Worm (Caenorhabditis elegans) whole organism, L4 larva: ENCODE data around the gene F28E10.4.
A peak's percentile ranks its signal among the peaks of the same experiment; 100 is the strongest.

Experiments used
- F26F4.8 ChIP-seq: fragments of 200-800 bp; sonication (Bioruptor generic); conservative IDR thresholded peaks from 2 replicates; pipeline ENCODE4 v1.3.6; 2022; ENCODE audit warnings: missing genetic modification characterization, missing compliant biosample characterization
- F44E2.7 ChIP-seq: fragments of 200-800 bp; sonication (Bioruptor generic); IDR thresholded peaks from 2 replicates; pipeline ENCODE4 v2.1.2; 2022; ENCODE audit warnings: missing genetic modification characterization, missing compliant biosample characterization
- F49E8.2 ChIP-seq: sonication (generic microtip); optimal IDR thresholded peaks from 2 replicates; lab custom pipeline; 2016; ENCODE audit warnings: missing compliant biosample characterization, mild to moderate bottlenecking, missing genetic modification characterization, borderline replicate concordance
- T20F7.1 ChIP-seq: fragments of 200-800 bp; sonication (Bioruptor generic); optimal IDR thresholded peaks from 2 replicates; lab custom pipeline; 2018; ENCODE audit warnings: mild to moderate bottlenecking, missing genetic modification characterization, missing compliant biosample characterization
- Y75B8A.6 ChIP-seq: fragments of 200-800 bp; sonication (Bioruptor generic); IDR thresholded peaks from 2 replicates; pipeline ENCODE4 v1.3.6; 2022; ENCODE audit warnings: missing genetic modification reagents, missing genetic modification characterization, missing compliant biosample characterization
- aha-1 ChIP-seq: fragments of 150-350 bp; peaks from one replicate; lab custom pipeline; 2014; ENCODE audit warnings: missing biosample characterization, missing genetic modification characterization
- arid-1 ChIP-seq: fragments of 200-800 bp; sonication (Bioruptor generic); conservative IDR thresholded peaks from 2 replicates; pipeline ENCODE4 v1.3.6; 2022; ENCODE audit warnings: missing genetic modification reagents, missing genetic modification characterization, missing compliant biosample characterization
- attf-4 ChIP-seq: sonication (generic microtip); optimal IDR thresholded peaks from 3 replicates; lab custom pipeline; 2017; ENCODE audit warnings: missing biosample characterization, missing genetic modification characterization
- ceh-20 ChIP-seq: fragments of 200-800 bp; sonication (Bioruptor generic); IDR thresholded peaks from 2 replicates; pipeline ENCODE4 v1.3.6; 2022; ENCODE audit warnings: missing genetic modification reagents, missing genetic modification characterization, missing compliant biosample characterization
- ceh-28 ChIP-seq: fragments of 150-350 bp; optimal IDR thresholded peaks from 2 replicates; lab custom pipeline; 2014; ENCODE audit warnings: missing biosample characterization, missing genetic modification reagents, missing genetic modification characterization
- ceh-44 ChIP-seq: fragments of 200-800 bp; sonication (Bioruptor generic); IDR thresholded peaks from 2 replicates; pipeline ENCODE4 v1.3.6; 2022; ENCODE audit warnings: missing genetic modification reagents, missing genetic modification characterization, missing compliant biosample characterization
- ceh-62 ChIP-seq: sonication (generic microtip); optimal IDR thresholded peaks from 2 replicates; lab custom pipeline; 2017; ENCODE audit warnings: missing biosample characterization, missing genetic modification characterization
- ces-1 ChIP-seq: fragments of 150-350 bp; sonication (generic microtip); optimal IDR thresholded peaks from 4 replicates; lab custom pipeline; 2014; ENCODE audit warnings: missing biosample characterization, missing genetic modification reagents, missing genetic modification characterization
- daf-12 ChIP-seq: fragments of 150-350 bp; optimal IDR thresholded peaks from 2 replicates; lab custom pipeline; 2014; ENCODE audit warnings: missing biosample characterization, missing genetic modification reagents, missing genetic modification characterization
- daf-8 ChIP-seq: fragments of 200-800 bp; sonication (Bioruptor generic); IDR thresholded peaks from 2 replicates; pipeline ENCODE4 v1.3.6; 2022; ENCODE audit warnings: missing genetic modification characterization, missing compliant biosample characterization
- dmd-6 ChIP-seq: fragments of 200-800 bp; sonication (Bioruptor generic); IDR thresholded peaks from 2 replicates; pipeline ENCODE4 v1.3.6; 2022; ENCODE audit warnings: missing genetic modification reagents, missing genetic modification characterization, missing compliant biosample characterization
- dmd-8 ChIP-seq: fragments of 200-800 bp; sonication (Bioruptor generic); IDR thresholded peaks from 2 replicates; pipeline ENCODE4 v1.3.6; 2022; ENCODE audit warnings: missing genetic modification characterization, missing compliant biosample characterization
- dmd-9 ChIP-seq: fragments of 200-800 bp; sonication (Bioruptor generic); IDR thresholded peaks from 2 replicates; pipeline ENCODE4 v1.3.6; 2022; ENCODE audit warnings: missing genetic modification reagents, missing genetic modification characterization, missing compliant biosample characterization
- dpl-1 ChIP-seq: fragments of 150-350 bp; optimal IDR thresholded peaks from 2 replicates; lab custom pipeline; 2014; ENCODE audit warnings: missing biosample characterization, missing genetic modification reagents, missing genetic modification characterization
- hmg-1.1 ChIP-seq: fragments of 200-800 bp; sonication (Bioruptor generic); IDR thresholded peaks from 2 replicates; pipeline ENCODE4 v1.3.6; 2022; ENCODE audit warnings: missing genetic modification reagents, missing genetic modification characterization, missing compliant biosample characterization
- lin-1 ChIP-seq: fragments of 200-800 bp; sonication (Bioruptor generic); IDR thresholded peaks from 2 replicates; pipeline ENCODE4 v1.3.6; 2022; ENCODE audit warnings: missing genetic modification reagents, missing genetic modification characterization, missing compliant biosample characterization
- lin-13 ChIP-seq: fragments of 150-350 bp; optimal IDR thresholded peaks from 2 replicates; lab custom pipeline; 2014; ENCODE audit warnings: missing biosample characterization, missing genetic modification reagents, missing genetic modification characterization
- lin-29 ChIP-seq: fragments of 200-800 bp; sonication (Bioruptor generic); IDR thresholded peaks from 2 replicates; pipeline ENCODE4 v1.3.6; 2022; ENCODE audit warnings: missing genetic modification reagents, missing genetic modification characterization, missing compliant biosample characterization
- lin-39 ChIP-seq: fragments of 150-350 bp; optimal IDR thresholded peaks from 2 replicates; lab custom pipeline; 2014; ENCODE audit warnings: missing biosample characterization, missing genetic modification reagents, missing genetic modification characterization
- lir-3 ChIP-seq: sonication (generic microtip); optimal IDR thresholded peaks from 2 replicates; lab custom pipeline; 2016; ENCODE audit warnings: mild to moderate bottlenecking, missing genetic modification characterization, missing compliant biosample characterization
- mdt-29 ChIP-seq: fragments of 200-800 bp; sonication (Bioruptor generic); IDR thresholded peaks from 2 replicates; pipeline ENCODE4 v1.3.6; 2022; ENCODE audit warnings: missing genetic modification reagents, missing genetic modification characterization, missing compliant biosample characterization
- mes-2 ChIP-seq: sonication (generic microtip); optimal IDR thresholded peaks from 2 replicates; lab custom pipeline; 2016; ENCODE audit warnings: missing genotype, mild to moderate bottlenecking, missing genetic modification characterization, missing compliant biosample characterization; ENCODE audit not compliant: poor library complexity, severe bottlenecking
- mxl-3 ChIP-seq: fragments of 200-800 bp; sonication (Bioruptor generic); optimal IDR thresholded peaks from 2 replicates; lab custom pipeline; 2018; ENCODE audit warnings: mild to moderate bottlenecking, missing genetic modification characterization, missing compliant biosample characterization
- nhr-10 ChIP-seq: fragments of 150-350 bp; optimal IDR thresholded peaks from 2 replicates; lab custom pipeline; 2014; ENCODE audit warnings: missing biosample characterization, missing genetic modification characterization
- nhr-111 ChIP-seq: fragments of 200-800 bp; sonication (Bioruptor generic); optimal IDR thresholded peaks from 2 replicates; lab custom pipeline; 2018; ENCODE audit warnings: mild to moderate bottlenecking, missing genetic modification characterization, missing compliant biosample characterization
- nhr-237 ChIP-seq: sonication (generic microtip); optimal IDR thresholded peaks from 2 replicates; lab custom pipeline; 2017; ENCODE audit warnings: missing biosample characterization, missing genetic modification characterization
- nhr-41 ChIP-seq: fragments of 200-800 bp; sonication (Bioruptor generic); IDR thresholded peaks from 2 replicates; pipeline ENCODE4 v1.3.6; 2022; ENCODE audit warnings: missing genetic modification reagents, missing genetic modification characterization, missing compliant biosample characterization
- nhr-77 ChIP-seq: fragments of 150-350 bp; optimal IDR thresholded peaks from 2 replicates; lab custom pipeline; 2014; ENCODE audit warnings: missing biosample characterization, missing genetic modification characterization
- pha-4 ChIP-seq, 2 experiments: fragments of 150-350 bp in 1 of 2; fragments of 200-800 bp in 1 of 2; sonication (Bioruptor generic) in 1 of 2; IDR thresholded peaks in 1 of 2; optimal IDR thresholded peaks in 1 of 2; 2 replicates each; pipeline versions ENCODE4 v1.3.6 to Lab custom; 2014 to 2022; ENCODE audit warnings: missing genetic modification characterization in 2 of 2, missing genetic modification reagents in 2 of 2, missing biosample characterization in 1 of 2, missing compliant biosample characterization in 1 of 2
- rbr-2 ChIP-seq: sonication (generic microtip); optimal IDR thresholded peaks from 2 replicates; lab custom pipeline; 2016; ENCODE audit warnings: missing genotype, missing genetic modification characterization, missing compliant biosample characterization
- saeg-2 ChIP-seq: fragments of 200-800 bp; sonication (Bioruptor generic); IDR thresholded peaks from 2 replicates; pipeline ENCODE4 v1.3.6; 2022; ENCODE audit warnings: missing genetic modification reagents, missing genetic modification characterization, missing compliant biosample characterization
- skn-1 ChIP-seq: fragments of 150-350 bp; optimal IDR thresholded peaks from 2 replicates; lab custom pipeline; 2014; ENCODE audit warnings: missing biosample characterization, missing genetic modification characterization
- snpc-1.2 ChIP-seq: fragments of 200-800 bp; sonication (Bioruptor generic); IDR thresholded peaks from 2 replicates; pipeline ENCODE4 v1.3.6; 2022; ENCODE audit warnings: missing genetic modification reagents, missing genetic modification characterization, missing compliant biosample characterization
- snpc-4 ChIP-seq: fragments of 150-350 bp; optimal IDR thresholded peaks from 2 replicates; lab custom pipeline; 2014; ENCODE audit warnings: missing biosample characterization, missing genetic modification characterization
- spr-1 ChIP-seq: sonication (generic microtip); optimal IDR thresholded peaks from 2 replicates; lab custom pipeline; 2016; ENCODE audit warnings: mild to moderate bottlenecking, missing genetic modification characterization, missing compliant biosample characterization
- tag-97 ChIP-seq: fragments of 200-800 bp; sonication (Bioruptor generic); IDR thresholded peaks from 2 replicates; pipeline ENCODE4 v1.3.6; 2022; ENCODE audit warnings: missing genetic modification characterization, missing compliant biosample characterization
- tra-1 ChIP-seq: fragments of 200-800 bp; sonication (Bioruptor generic); IDR thresholded peaks from 2 replicates; pipeline ENCODE4 v1.3.6; 2022; ENCODE audit warnings: missing genetic modification reagents, missing genetic modification characterization, missing compliant biosample characterization
- unc-62 ChIP-seq, 3 experiments: fragments of 150-350 bp in 1 of 3; sonication (generic microtip); optimal IDR thresholded peaks in 2 of 3; peaks in 1 of 3; 1 replicate in 1 of 3; 2 replicates in 2 of 3; lab custom pipeline; 2014 to 2017; ENCODE audit warnings: missing biosample characterization in 3 of 3, missing genetic modification characterization in 3 of 3, missing genetic modification reagents in 3 of 3, missing genotype in 1 of 3
- zag-1 ChIP-seq: fragments of 150-350 bp; optimal IDR thresholded peaks from 2 replicates; lab custom pipeline; 2014; ENCODE audit warnings: missing biosample characterization, missing genetic modification characterization
- zfp-2 ChIP-seq: sonication (generic microtip); optimal IDR thresholded peaks from 2 replicates; lab custom pipeline; 2016; ENCODE audit warnings: mild to moderate bottlenecking, missing genetic modification characterization, missing compliant biosample characterization
- zip-2 ChIP-seq: fragments of 150-350 bp; optimal IDR thresholded peaks from 2 replicates; lab custom pipeline; 2014; ENCODE audit warnings: missing biosample characterization, missing genetic modification characterization
- ztf-11 ChIP-seq: fragments of 150-350 bp; optimal IDR thresholded peaks from 2 replicates; lab custom pipeline; 2014; ENCODE audit warnings: missing biosample characterization, missing genetic modification characterization

The F28E10.4 gene

DNA sequence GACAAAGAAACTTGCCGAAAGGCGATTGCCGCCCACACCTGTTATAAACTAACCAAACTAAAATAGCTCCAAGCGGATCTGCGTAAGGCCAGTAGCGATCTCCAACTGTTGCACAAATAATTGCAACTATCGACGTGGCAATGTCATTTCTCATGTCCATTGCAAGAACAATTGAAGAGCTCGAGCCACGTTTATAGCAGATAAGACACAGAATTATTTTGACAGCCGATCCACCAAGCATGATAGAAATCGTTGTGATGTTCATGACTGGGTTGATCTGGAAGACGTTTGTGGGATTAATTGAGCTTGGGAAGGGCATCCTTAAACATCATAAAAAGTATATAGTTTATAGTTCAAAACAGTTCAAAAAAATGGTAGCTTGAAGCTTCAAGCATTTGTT is 24.3 kb downstream of the F28E10.4 start:
- TF ChIP-seq T20F7.1 (GFP tag; lab: Kevin White, UChicago) (no peak), aha-1 (peak; percentile 96)

ce11 chrIV:4541195-4541594 is 26.0 kb downstream of the F28E10.4 start:
- TF ChIP-seq aha-1 (peak; percentile 96), nhr-41 (no peak)

DNA sequence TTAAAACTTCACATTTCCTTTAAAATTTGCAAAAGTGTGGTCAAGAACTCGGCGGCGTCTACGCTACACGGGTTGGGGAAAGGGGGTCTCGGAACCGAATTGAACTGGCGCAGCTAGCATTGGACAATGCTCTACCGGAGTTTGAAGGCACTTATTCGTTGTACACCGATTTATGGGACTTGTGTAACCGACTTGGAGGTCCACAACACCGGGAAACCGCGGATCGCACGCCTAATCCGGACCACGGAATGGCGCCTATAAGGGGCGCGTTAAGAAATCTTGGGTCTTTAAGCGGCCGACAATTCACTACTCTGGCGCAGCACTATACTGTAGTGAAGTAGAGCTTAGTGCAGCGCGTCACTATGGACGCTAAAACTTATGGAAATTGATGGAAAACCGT is 28.6 kb downstream of the F28E10.4 start:
- TF ChIP-seq mdt-29 = no peak
- no peak for TF ChIP-seq dmd-9 (GFP tag; lab: Robert Waterston, UW)
- 0 out of 2 replicates have a peak, but pooled peaks have one; percentile 13 for TF ChIP-seq ceh-44 (GFP tag; lab: Robert Waterston, UW)
- no peak for TF ChIP-seq lin-1 (GFP tag; lab: Robert Waterston, UW)
- TF ChIP-seq tag-97 (GFP tag; lab: Robert Waterston, UW) = no peak
- no peak for TF ChIP-seq hmg-1.1 (GFP tag; lab: Robert Waterston, UW)
- TF ChIP-seq zip-2 (tag; lab: Kevin White, UChicago) = no peak
- TF ChIP-seq zag-1 = no peak
- TF ChIP-seq dpl-1 (GFP tag; lab: Kevin White, UChicago) = no peak
- TF ChIP-seq mxl-3 = no peak
- no peak for TF ChIP-seq skn-1 (tag; lab: Kevin White, UChicago)
- no peak for TF ChIP-seq ceh-28
- no peak for TF ChIP-seq nhr-237 (tag; lab: Kevin White, UChicago)
- 0 out of 2 replicates have a peak, but pooled peaks have one; percentile 31 for TF ChIP-seq pha-4 (GFP tag; IDR thresholded peaks at IDR 0.05; lab: Robert Waterston, UW)
- TF ChIP-seq pha-4 (tag; optimal IDR thresholded peaks at IDR 0.05; lab: Kevin White, UChicago) = no peak
- no peak for TF ChIP-seq lir-3 (tag; lab: Kevin White, UChicago)
- no peak for TF ChIP-seq ceh-62 (tag; lab: Kevin White, UChicago)
- no peak for TF ChIP-seq lin-13 (GFP tag; lab: Kevin White, UChicago)
- TF ChIP-seq attf-4 (tag; lab: Kevin White, UChicago) = no peak
- TF ChIP-seq F26F4.8 (GFP tag; lab: Robert Waterston, UW) = no peak
- no peak for TF ChIP-seq ces-1
- no peak for TF ChIP-seq lin-39 (tag; lab: Kevin White, UChicago)
- TF ChIP-seq dmd-6 (GFP tag; lab: Robert Waterston, UW) = no peak
- no peak for TF ChIP-seq zfp-2 (tag; lab: Kevin White, UChicago)
- no peak for TF ChIP-seq spr-1 (tag; lab: Kevin White, UChicago)
- no peak for TF ChIP-seq nhr-77 (tag; lab: Kevin White, UChicago)
- TF ChIP-seq nhr-41 = no peak
- TF ChIP-seq nhr-10 (tag; lab: Kevin White, UChicago) = no peak
- TF ChIP-seq mes-2 (tag; lab: Kevin White, UChicago) = no peak
- TF ChIP-seq arid-1 (GFP tag; lab: Robert Waterston, UW) = peak; percentile 43; the same call in 1 of the 2 replicates
- TF ChIP-seq daf-8 (GFP tag; lab: Robert Waterston, UW) = no peak
- no peak for TF ChIP-seq ceh-20 (GFP tag; lab: Robert Waterston, UW)
- TF ChIP-seq saeg-2 (GFP tag; lab: Robert Waterston, UW) = no peak
- no peak for TF ChIP-seq T20F7.1 (GFP tag; lab: Kevin White, UChicago)
- 0 out of 2 replicates have a peak, but pooled peaks have one; percentile 9 for TF ChIP-seq dmd-8 (GFP tag; lab: Robert Waterston, UW)
- TF ChIP-seq lin-29 (GFP tag; lab: Robert Waterston, UW) = no peak
- no peak for TF ChIP-seq daf-12 (tag; lab: Kevin White, UChicago)
- TF ChIP-seq tra-1 = no peak
- TF ChIP-seq rbr-2 (tag; lab: Kevin White, UChicago) = no peak
- no peak for TF ChIP-seq F44E2.7 (GFP tag; lab: Robert Waterston, UW)
- peak; percentile 69 for TF ChIP-seq snpc-4 (tag; lab: Kevin White, UChicago)
- TF ChIP-seq unc-62 (GFP tag; optimal IDR thresholded peaks at IDR 0.05 in 1 of 2; lab: Kevin White, UChicago) = no peak
- TF ChIP-seq unc-62 (tag; optimal IDR thresholded peaks at IDR 0.05; lab: Kevin White, UChicago) = no peak
- peak; percentile 20 for TF ChIP-seq F49E8.2 (tag; lab: Kevin White, UChicago)
- TF ChIP-seq snpc-1.2 (GFP tag; lab: Robert Waterston, UW) = peak; percentile 84
- no peak for TF ChIP-seq Y75B8A.6
- no peak for TF ChIP-seq nhr-111 (GFP tag; lab: Kevin White, UChicago)
- TF ChIP-seq ztf-11 = no peak
